Fruit fly (Drosophila melanogaster) whole organism, embryonic: ENCODE measurements around the gene CG32023.

Source experiments
- Adf1 ChIP-seq: fragments of 200-800 bp; sonication (Bioruptor generic); IDR thresholded peaks from 2 replicates; pipeline ENCODE4 v1.3.6; 2022; ENCODE audit warnings: missing biosample characterization, missing genetic modification characterization
- Awh ChIP-seq: fragments of 200-800 bp; sonication (Bioruptor generic); IDR thresholded peaks from 2 replicates; pipeline ENCODE4, ENCODE4 v1.3.6; 2022; ENCODE audit warnings: missing biosample characterization, missing genetic modification characterization
- BtbVII ChIP-seq: fragments of 200-800 bp; sonication (Bioruptor generic); optimal IDR thresholded peaks from 3 replicates; lab custom pipeline; 2017; ENCODE audit warnings: missing biosample characterization, mild to moderate bottlenecking, missing genetic modification characterization
- CG10431 ChIP-seq: fragments of 200-800 bp; sonication (Bioruptor generic); optimal IDR thresholded peaks from 3 replicates; lab custom pipeline; 2018; ENCODE audit warnings: missing biosample characterization, mild to moderate bottlenecking, missing genetic modification characterization
- CG10543 ChIP-seq: fragments of 200-800 bp; sonication (Bioruptor generic); optimal IDR thresholded peaks from 3 replicates; lab custom pipeline; 2017; ENCODE audit warnings: missing biosample characterization, mild to moderate bottlenecking, missing genetic modification characterization, moderate library complexity
- CG11085 ChIP-seq: fragments of 200-800 bp; sonication (Bioruptor generic); IDR thresholded peaks from 2 replicates; pipeline ENCODE4 v1.3.6; 2022; ENCODE audit warnings: missing biosample characterization, missing genetic modification characterization
- CG11456 ChIP-seq: fragments of 200-800 bp; sonication (Bioruptor generic); IDR thresholded peaks from 3 replicates; pipeline ENCODE4 v1.3.6; 2022; ENCODE audit warnings: missing biosample characterization, missing genetic modification characterization
- CG12659 ChIP-seq: fragments of 200-800 bp; sonication (Bioruptor generic); optimal IDR thresholded peaks from 3 replicates; lab custom pipeline; 2017; ENCODE audit warnings: mild to moderate bottlenecking, missing biosample characterization, missing genetic modification reagents, missing genetic modification characterization
- CG14965 ChIP-seq: fragments of 200-800 bp; sonication (Bioruptor generic); optimal IDR thresholded peaks from 2 replicates; lab custom pipeline; 2016; ENCODE audit warnings: missing biosample characterization, missing genetic modification characterization, borderline replicate concordance
- CG15479 ChIP-seq: fragments of 200-800 bp; sonication (Bioruptor generic); optimal IDR thresholded peaks from 3 replicates; lab custom pipeline; 2019; ENCODE audit warnings: missing biosample characterization, mild to moderate bottlenecking, missing genetic modification characterization, moderate library complexity
- CG16863 ChIP-seq: fragments of 200-800 bp; sonication (Bioruptor generic); optimal IDR thresholded peaks from 3 replicates; lab custom pipeline; 2016; ENCODE audit warnings: missing biosample characterization, missing genetic modification characterization
- CG17829 ChIP-seq: fragments of 200-800 bp; optimal IDR thresholded peaks from 2 replicates; lab custom pipeline; 2019; ENCODE audit warnings: missing biosample characterization, mild to moderate bottlenecking, missing genetic modification characterization, moderate library complexity
- CG18599 ChIP-seq: fragments of 200-800 bp; sonication (Bioruptor generic); optimal IDR thresholded peaks from 3 replicates; lab custom pipeline; 2017; ENCODE audit warnings: missing biosample characterization, missing genetic modification characterization, mild to moderate bottlenecking, moderate library complexity, missing genetic modification reagents
- CG4404 ChIP-seq: fragments of 200-800 bp; sonication (Bioruptor generic); IDR thresholded peaks from 2 replicates; pipeline ENCODE4 v1.3.6; 2022; ENCODE audit warnings: missing biosample characterization, missing genetic modification characterization
- CG4820 ChIP-seq: fragments of 200-800 bp; sonication (Bioruptor generic); optimal IDR thresholded peaks from 3 replicates; lab custom pipeline; 2016; ENCODE audit warnings: missing biosample characterization, missing genetic modification characterization
- CG5953 ChIP-seq: fragments of 200-800 bp; sonication (Bioruptor generic); IDR thresholded peaks from 2 replicates; pipeline ENCODE4 v1.3.6; 2022; ENCODE audit warnings: missing biosample characterization, missing genetic modification characterization
- CG7271 ChIP-seq: fragments of 200-800 bp; sonication (Bioruptor generic); optimal IDR thresholded peaks from 2 replicates; lab custom pipeline; 2018; ENCODE audit warnings: missing biosample characterization, mild to moderate bottlenecking, missing genetic modification characterization, moderate library complexity
- CG7839 ChIP-seq: fragments of 200-800 bp; sonication (Bioruptor generic); optimal IDR thresholded peaks from 3 replicates; lab custom pipeline; 2018; ENCODE audit warnings: missing biosample characterization, mild to moderate bottlenecking, missing genetic modification characterization, moderate library complexity
- CG8765 ChIP-seq: fragments of 200-800 bp; sonication (Bioruptor generic); IDR thresholded peaks from 2 replicates; pipeline ENCODE4 v1.3.6; 2022; ENCODE audit warnings: missing biosample characterization, missing genetic modification characterization
- CG9215 ChIP-seq: fragments of 200-800 bp; sonication (Bioruptor generic); IDR thresholded peaks from 2 replicates; pipeline ENCODE4 v1.3.6; 2022; ENCODE audit warnings: missing biosample characterization, missing genetic modification characterization
- CG9609 ChIP-seq: fragments of 200-800 bp; sonication (Bioruptor generic); optimal IDR thresholded peaks from 3 replicates; lab custom pipeline; 2016; ENCODE audit warnings: missing biosample characterization, missing genetic modification characterization
- CG9817 ChIP-seq: fragments of 200-800 bp; sonication (Bioruptor generic); optimal IDR thresholded peaks from 2 replicates; lab custom pipeline; 2018; ENCODE audit warnings: missing biosample characterization, mild to moderate bottlenecking, missing genetic modification characterization, moderate library complexity
- D19A ChIP-seq: fragments of 200-800 bp; optimal IDR thresholded peaks from 3 replicates; lab custom pipeline; 2019; ENCODE audit warnings: missing biosample characterization, mild to moderate bottlenecking, missing genetic modification characterization, moderate library complexity
- Fer3 ChIP-seq: fragments of 200-800 bp; sonication (Bioruptor generic); optimal IDR thresholded peaks from 2 replicates; lab custom pipeline; 2018; ENCODE audit warnings: missing biosample characterization, mild to moderate bottlenecking, missing genetic modification characterization, moderate library complexity
- Hmr ChIP-seq: fragments of 200-800 bp; sonication (Bioruptor generic); optimal IDR thresholded peaks from 3 replicates; lab custom pipeline; 2017; ENCODE audit warnings: mild to moderate bottlenecking, missing biosample characterization, missing genetic modification reagents, missing genetic modification characterization
- NFAT ChIP-seq: fragments of 200-800 bp; sonication (Bioruptor generic); IDR thresholded peaks from 2 replicates; pipeline ENCODE4 v1.3.6; 2022; ENCODE audit warnings: missing biosample characterization, missing genetic modification characterization
- NK7.1 ChIP-seq: fragments of 200-800 bp; sonication (Bioruptor generic); optimal IDR thresholded peaks from 3 replicates; lab custom pipeline; 2016; ENCODE audit warnings: missing biosample characterization, missing genetic modification characterization
- Sry-β ChIP-seq: fragments of 200-800 bp; sonication (Bioruptor generic); optimal IDR thresholded peaks from 2 replicates; lab custom pipeline; 2018; ENCODE audit warnings: missing biosample characterization, mild to moderate bottlenecking, missing genetic modification characterization, moderate library complexity
- abd-A ChIP-seq: fragments of 200-800 bp; sonication (Bioruptor generic); optimal IDR thresholded peaks from 3 replicates; lab custom pipeline; 2019; ENCODE audit warnings: missing biosample characterization, mild to moderate bottlenecking, missing genetic modification characterization, moderate library complexity
- aop ChIP-seq: fragments of 200-800 bp; sonication (Bioruptor generic); IDR thresholded peaks from 2 replicates; pipeline ENCODE4 v1.3.6; 2022; ENCODE audit warnings: missing biosample characterization, missing genetic modification characterization
- cato ChIP-seq: fragments of 200-800 bp; sonication (Bioruptor generic); optimal IDR thresholded peaks from 2 replicates; lab custom pipeline; 2016; ENCODE audit warnings: missing biosample characterization, missing genetic modification characterization, borderline replicate concordance
- chn ChIP-seq: fragments of 200-800 bp; sonication (Bioruptor generic); optimal IDR thresholded peaks from 2 replicates; lab custom pipeline; 2016; ENCODE audit warnings: missing biosample characterization, missing genetic modification characterization
- crc ChIP-seq: fragments of 200-800 bp; sonication (Bioruptor generic); optimal IDR thresholded peaks from 2 replicates; lab custom pipeline; 2016; ENCODE audit warnings: missing biosample characterization, missing genetic modification characterization
- crol ChIP-seq: fragments of 200-800 bp; sonication (Bioruptor generic); IDR thresholded peaks from 2 replicates; pipeline ENCODE4 v1.3.6; 2022; ENCODE audit warnings: missing biosample characterization, missing genetic modification characterization
- cwo ChIP-seq: fragments of 200-800 bp; sonication (Bioruptor generic); optimal IDR thresholded peaks from 3 replicates; lab custom pipeline; 2017; ENCODE audit warnings: missing biosample characterization, missing genetic modification characterization, mild to moderate bottlenecking, moderate library complexity, missing genetic modification reagents
- danr ChIP-seq: fragments of 200-800 bp; sonication (Bioruptor generic); IDR thresholded peaks from 2 replicates; pipeline ENCODE4 v1.3.6; 2022; ENCODE audit warnings: missing biosample characterization, missing genetic modification characterization
- en ChIP-seq: fragments of 200-800 bp; sonication (Bioruptor generic); optimal IDR thresholded peaks from 2 replicates; lab custom pipeline; 2016; ENCODE audit warnings: missing biosample characterization, missing genetic modification characterization
- ewg ChIP-seq: fragments of 200-800 bp; sonication (Bioruptor generic); optimal IDR thresholded peaks from 3 replicates; lab custom pipeline; 2017; ENCODE audit warnings: mild to moderate bottlenecking, missing biosample characterization, missing genetic modification reagents, missing genetic modification characterization
- fd64A ChIP-seq: fragments of 200-800 bp; sonication (Bioruptor generic); optimal IDR thresholded peaks from 3 replicates; lab custom pipeline; 2018; ENCODE audit warnings: missing biosample characterization, mild to moderate bottlenecking, missing genetic modification characterization
- fd96Cb ChIP-seq: fragments of 200-800 bp; sonication (Bioruptor generic); optimal IDR thresholded peaks from 2 replicates; lab custom pipeline; 2018; ENCODE audit warnings: missing biosample characterization, mild to moderate bottlenecking, missing genetic modification characterization, moderate library complexity
- h ChIP-seq: fragments of >200 bp; optimal IDR thresholded peaks from 2 replicates; lab custom pipeline; 2017
- klu ChIP-seq: fragments of 200-800 bp; sonication (Bioruptor generic); IDR thresholded peaks from 2 replicates; pipeline ENCODE4 v1.3.6; 2022; ENCODE audit warnings: missing biosample characterization, missing genetic modification characterization
- kni ChIP-seq: fragments of 200-800 bp; sonication (Bioruptor generic); optimal IDR thresholded peaks from 3 replicates; lab custom pipeline; 2017; ENCODE audit warnings: mild to moderate bottlenecking, missing biosample characterization, missing genetic modification reagents, missing genetic modification characterization
- nau ChIP-seq: fragments of 200-800 bp; sonication (Bioruptor generic); optimal IDR thresholded peaks from 3 replicates; lab custom pipeline; 2017; ENCODE audit warnings: missing biosample characterization, mild to moderate bottlenecking, missing genetic modification characterization, missing genetic modification reagents
- nmo ChIP-seq: fragments of 200-800 bp; sonication (Bioruptor generic); optimal IDR thresholded peaks from 2 replicates; lab custom pipeline; 2018; ENCODE audit warnings: missing biosample characterization, mild to moderate bottlenecking, missing genetic modification characterization, moderate library complexity
- oc ChIP-seq: fragments of 200-800 bp; sonication (Bioruptor generic); optimal IDR thresholded peaks from 2 replicates; lab custom pipeline; 2018; ENCODE audit warnings: missing biosample characterization, mild to moderate bottlenecking, missing genetic modification characterization, moderate library complexity
- phol ChIP-seq: fragments of 200-800 bp; sonication (Bioruptor generic); optimal IDR thresholded peaks from 3 replicates; lab custom pipeline; 2018; ENCODE audit warnings: missing biosample characterization, mild to moderate bottlenecking, missing genetic modification characterization, moderate library complexity
- sim ChIP-seq: fragments of 200-800 bp; sonication (Bioruptor generic); IDR thresholded peaks from 2 replicates; pipeline ENCODE4 v1.3.6; 2022; ENCODE audit warnings: missing biosample characterization, missing genetic modification characterization
- sqz ChIP-seq: fragments of 200-800 bp; sonication (Bioruptor generic); optimal IDR thresholded peaks from 3 replicates; lab custom pipeline; 2018; ENCODE audit warnings: missing biosample characterization, mild to moderate bottlenecking, missing genetic modification characterization
- stwl ChIP-seq: fragments of 200-800 bp; sonication (Bioruptor generic); optimal IDR thresholded peaks from 3 replicates; lab custom pipeline; 2018; ENCODE audit warnings: missing biosample characterization, mild to moderate bottlenecking, missing genetic modification characterization, moderate library complexity

The CG32023 gene

dm6 chr3L:8839563-8840425 is 35.8 kb upstream of the CG32023 start (continued):
- peak; percentile 55 for TF ChIP-seq sqz (GFP tag; lab: Kevin White, UChicago)
- peak; percentile 35 for TF ChIP-seq phol
- no peak for TF ChIP-seq CG7271
- no peak for TF ChIP-seq ewg
- TF ChIP-seq CG8765 (GFP tag; lab: Robert Waterston, UW): no peak
- no peak for TF ChIP-seq h (lab: Kevin White, UChicago)
- no peak for TF ChIP-seq CG9817 (tag; lab: Kevin White, UChicago)
- no peak for TF ChIP-seq Fer3 (tag; lab: Kevin White, UChicago)
- no peak for TF ChIP-seq cato (GFP tag; lab: Kevin White, UChicago)
- peak; percentile 22 for TF ChIP-seq fd96Cb (tag; lab: Kevin White, UChicago)
- no peak for TF ChIP-seq CG5953 (GFP tag; lab: Robert Waterston, UW)
- TF ChIP-seq Sry-β (GFP tag; lab: Kevin White, UChicago): no peak
- TF ChIP-seq CG9215 (GFP tag; lab: Robert Waterston, UW): no peak
- TF ChIP-seq CG15479: no peak
- no peak for TF ChIP-seq aop (GFP tag; lab: Robert Waterston, UW)
- no peak for TF ChIP-seq CG4404 (GFP tag; lab: Robert Waterston, UW)
- no peak for TF ChIP-seq fd64A
- TF ChIP-seq CG9609: no peak
- TF ChIP-seq Awh (GFP tag; lab: Robert Waterston, UW): no peak
- no peak for TF ChIP-seq NFAT (GFP tag; lab: Robert Waterston, UW)
- no peak for TF ChIP-seq chn (GFP tag; lab: Kevin White, UChicago)
- TF ChIP-seq BtbVII (GFP tag; lab: Kevin White, UChicago): no peak
- no peak for TF ChIP-seq CG11085 (GFP tag; lab: Robert Waterston, UW)
- TF ChIP-seq cwo: no peak
- TF ChIP-seq oc (tag; lab: Kevin White, UChicago): no peak
- peak; percentile 49 for TF ChIP-seq CG17829 (tag; lab: Kevin White, UChicago)
- TF ChIP-seq en (GFP tag; lab: Kevin White, UChicago): no peak
- TF ChIP-seq NK7.1 (GFP tag; lab: Kevin White, UChicago): no peak
- TF ChIP-seq crc (GFP tag; lab: Kevin White, UChicago): no peak
- no peak for TF ChIP-seq sim (GFP tag; lab: Robert Waterston, UW)
- no peak for TF ChIP-seq stwl (tag; lab: Kevin White, UChicago)
- TF ChIP-seq CG11456 (GFP tag; lab: Robert Waterston, UW): no peak
- TF ChIP-seq nau (GFP tag; lab: Kevin White, UChicago): no peak
- no peak for TF ChIP-seq CG10543 (GFP tag; lab: Kevin White, UChicago)
- peak; percentile 20 for TF ChIP-seq CG7839
- TF ChIP-seq kni: peak; percentile 59
- TF ChIP-seq CG12659 (GFP tag; lab: Kevin White, UChicago): no peak
- TF ChIP-seq CG16863: no peak
- TF ChIP-seq D19A (tag; lab: Kevin White, UChicago): peak; percentile 31
- no peak for TF ChIP-seq danr (GFP tag; lab: Robert Waterston, UW)
- TF ChIP-seq CG10431: no peak
- no peak for TF ChIP-seq CG18599
- TF ChIP-seq crol (GFP tag; lab: Robert Waterston, UW): peak; percentile 61
- peak; percentile 36 for TF ChIP-seq nmo (GFP tag; lab: Kevin White, UChicago)
- TF ChIP-seq CG4820: peak; percentile 19
- no peak for TF ChIP-seq CG14965 (GFP tag; lab: Kevin White, UChicago)
- TF ChIP-seq Hmr (GFP tag; lab: Kevin White, UChicago): no peak
- TF ChIP-seq abd-A (tag; lab: Kevin White, UChicago): no peak
- TF ChIP-seq klu (GFP tag; lab: Robert Waterston, UW): no peak
- TF ChIP-seq Adf1 (GFP tag; lab: Robert Waterston, UW): no peak
